Worm (Caenorhabditis elegans): ENCODE data around the gene nac-2.

ce11 chrIII:9037658-9038057 lies 5.4 kb downstream of the nac-2 start, which contains the start of gene R107.9:
- TF ChIP-seq mxl-3 (GFP tag; optimal IDR thresholded peaks at IDR 0.05), result no peak
- no peak for TF ChIP-seq ceh-82 (tag; optimal IDR thresholded peaks at IDR 0.05)
- no peak for TF ChIP-seq pqm-1 (tag; optimal IDR thresholded peaks at IDR 0.05)
